Fruit fly (Drosophila melanogaster) whole organism: ENCODE measurements around the gene ltl.

ENCODE experiments used
- CG8478 ChIP-seq: fragments of >200 bp; optimal IDR thresholded peaks from 2 replicates; lab custom pipeline; 2018; ENCODE audit warnings: inconsistent platforms
- EcR ChIP-seq, 2 experiments: fragments of >200 bp; optimal IDR thresholded peaks; 2 replicates each; lab custom pipeline; 2017; ENCODE audit warnings: missing biosample characterization in 2 of 2, missing genetic modification characterization in 2 of 2, missing genetic modification reagents in 2 of 2
- pan ChIP-seq: fragments of >200 bp; optimal IDR thresholded peaks from 2 replicates; lab custom pipeline; 2017
- usp ChIP-seq: fragments of >200 bp; optimal IDR thresholded peaks from 2 replicates; lab custom pipeline; 2017; ENCODE audit warnings: missing biosample characterization, missing genetic modification characterization, mixed read lengths

DNA sequence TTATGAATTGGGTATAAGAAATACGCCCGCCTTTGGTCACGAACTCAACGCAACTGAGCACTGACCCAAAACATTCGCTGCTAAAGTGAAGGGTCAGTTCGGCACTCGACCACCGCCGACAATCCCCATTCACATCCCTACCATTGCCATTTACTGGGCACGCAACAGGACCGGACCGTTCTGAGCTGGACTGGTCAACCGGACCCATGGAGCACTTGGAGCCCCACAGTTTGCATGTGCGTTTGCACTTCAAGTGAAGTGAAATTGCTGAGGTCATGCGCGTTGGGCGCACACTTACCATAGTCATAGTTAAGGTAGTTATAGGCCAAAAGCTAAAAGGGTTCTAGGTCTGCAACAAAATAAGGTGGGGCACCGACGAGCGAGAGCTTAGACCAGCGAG, 41.1 kb downstream of the ltl start, which contains the start of gene CG14837:
- TF ChIP-seq CG8478 (lab: Kevin White, UChicago) (no peak), EcR (GFP tag; optimal IDR thresholded peaks at IDR 0.05; lab: Kevin White, UChicago) (no peak), pan (lab: Kevin White, UChicago) (no peak), usp (no peak)
